Fruit fly (Drosophila melanogaster) whole organism, embryonic: ENCODE measurements around the gene sphe.

Experiments used
- ATbp ChIP-seq: fragments of 200-800 bp; sonication (Bioruptor generic); optimal IDR thresholded peaks from 2 replicates; lab custom pipeline; 2017; ENCODE audit warnings: missing biosample characterization, mild to moderate bottlenecking, missing genetic modification characterization, missing genetic modification reagents
- Awh ChIP-seq: fragments of 200-800 bp; sonication (Bioruptor generic); IDR thresholded peaks from 2 replicates; pipeline ENCODE4, ENCODE4 v1.3.6; 2022; ENCODE audit warnings: missing biosample characterization, missing genetic modification characterization
- B-H1 ChIP-seq: fragments of 200-800 bp; sonication (Bioruptor generic); IDR thresholded peaks from 3 replicates; pipeline ENCODE4 v1.3.6; 2022; ENCODE audit warnings: missing biosample characterization, missing genetic modification characterization
- CG10267 ChIP-seq: fragments of 200-800 bp; sonication (Bioruptor generic); optimal IDR thresholded peaks from 2 replicates; lab custom pipeline; 2018; ENCODE audit warnings: missing biosample characterization, mild to moderate bottlenecking, missing genetic modification characterization, moderate library complexity
- CG10543 ChIP-seq: fragments of 200-800 bp; sonication (Bioruptor generic); optimal IDR thresholded peaks from 3 replicates; lab custom pipeline; 2017; ENCODE audit warnings: missing biosample characterization, mild to moderate bottlenecking, missing genetic modification characterization, moderate library complexity
- CG11504 ChIP-seq: fragments of 200-800 bp; sonication (Bioruptor generic); optimal IDR thresholded peaks from 3 replicates; lab custom pipeline; 2019; ENCODE audit warnings: missing biosample characterization, mild to moderate bottlenecking, missing genetic modification characterization, moderate library complexity
- CG12391 ChIP-seq: fragments of 200-800 bp; sonication (Bioruptor generic); optimal IDR thresholded peaks from 3 replicates; lab custom pipeline; 2018; ENCODE audit warnings: missing biosample characterization, mild to moderate bottlenecking, missing genetic modification characterization, moderate library complexity
- CG12942 ChIP-seq: fragments of 200-800 bp; sonication (Bioruptor generic); optimal IDR thresholded peaks from 3 replicates; lab custom pipeline; 2016; ENCODE audit warnings: missing biosample characterization, missing genetic modification characterization
- CG13287 ChIP-seq: fragments of 200-800 bp; sonication (Bioruptor generic); IDR thresholded peaks from 2 replicates; pipeline ENCODE4 v1.3.6; 2022; ENCODE audit warnings: missing biosample characterization, missing genetic modification characterization; ENCODE audit not compliant: partially characterized antibody
- CG13424 ChIP-seq: fragments of 200-800 bp; sonication (Bioruptor generic); optimal IDR thresholded peaks from 2 replicates; lab custom pipeline; 2019; ENCODE audit warnings: missing biosample characterization, mild to moderate bottlenecking, missing genetic modification characterization, moderate library complexity
- CG1529 ChIP-seq: fragments of 200-800 bp; sonication (Bioruptor generic); optimal IDR thresholded peaks from 3 replicates; lab custom pipeline; 2018; ENCODE audit warnings: missing biosample characterization, missing genetic modification characterization
- CG18262 ChIP-seq: fragments of 200-800 bp; optimal IDR thresholded peaks from 3 replicates; lab custom pipeline; 2019; ENCODE audit warnings: missing biosample characterization, mild to moderate bottlenecking, missing genetic modification characterization, moderate library complexity
- CG2120 ChIP-seq: fragments of 200-800 bp; sonication (Bioruptor generic); optimal IDR thresholded peaks from 3 replicates; lab custom pipeline; 2016; ENCODE audit warnings: missing biosample characterization, missing genetic modification characterization
- CG2202 ChIP-seq: fragments of 200-800 bp; sonication (Bioruptor generic); optimal IDR thresholded peaks from 2 replicates; lab custom pipeline; 2018; ENCODE audit warnings: missing biosample characterization, mild to moderate bottlenecking, missing genetic modification characterization
- CG2712 ChIP-seq: fragments of 200-800 bp; optimal IDR thresholded peaks from 3 replicates; lab custom pipeline; 2019; ENCODE audit warnings: missing biosample characterization, mild to moderate bottlenecking, missing genetic modification characterization, moderate library complexity
- CG31441 ChIP-seq: fragments of 200-800 bp; sonication (Bioruptor generic); IDR thresholded peaks from 2 replicates; pipeline ENCODE4 v1.3.6; 2022; ENCODE audit warnings: missing biosample characterization, missing genetic modification characterization
- CG33557 ChIP-seq: fragments of 200-800 bp; sonication (Bioruptor generic); optimal IDR thresholded peaks from 2 replicates; lab custom pipeline; 2019; ENCODE audit warnings: missing biosample characterization, mild to moderate bottlenecking, missing genetic modification characterization, moderate library complexity
- CG8765 ChIP-seq: fragments of 200-800 bp; sonication (Bioruptor generic); IDR thresholded peaks from 2 replicates; pipeline ENCODE4 v1.3.6; 2022; ENCODE audit warnings: missing biosample characterization, missing genetic modification characterization
- D19A ChIP-seq: fragments of 200-800 bp; optimal IDR thresholded peaks from 3 replicates; lab custom pipeline; 2019; ENCODE audit warnings: missing biosample characterization, mild to moderate bottlenecking, missing genetic modification characterization, moderate library complexity
- Dip2 ChIP-seq: fragments of 200-800 bp; sonication (Bioruptor generic); IDR thresholded peaks from 2 replicates; pipeline ENCODE4 v1.3.6; 2022; ENCODE audit warnings: missing biosample characterization, missing genetic modification characterization
- Elba2 ChIP-seq: fragments of 200-800 bp; sonication (Bioruptor generic); optimal IDR thresholded peaks from 3 replicates; lab custom pipeline; 2016; ENCODE audit warnings: missing biosample characterization, missing genetic modification characterization
- Ets65A ChIP-seq: fragments of 200-800 bp; sonication (Bioruptor generic); peaks from one replicate; lab custom pipeline; 2016; ENCODE audit warnings: missing biosample characterization, missing genetic modification characterization
- H15 ChIP-seq: fragments of 200-800 bp; sonication (Bioruptor generic); IDR thresholded peaks from 3 replicates; pipeline ENCODE4 v1.3.6; 2022; ENCODE audit warnings: missing biosample characterization, missing genetic modification characterization
- HLH54F ChIP-seq: fragments of 200-800 bp; sonication (Bioruptor generic); optimal IDR thresholded peaks from 3 replicates; lab custom pipeline; 2016; ENCODE audit warnings: missing biosample characterization, missing genetic modification characterization
- Hr51 ChIP-seq, 2 experiments: fragments of 200-800 bp; sonication (Bioruptor generic); optimal IDR thresholded peaks; 2 replicates in 1 of 2; 3 replicates in 1 of 2; lab custom pipeline; 2016 to 2018; ENCODE audit warnings: missing biosample characterization in 2 of 2, missing genetic modification characterization in 2 of 2, mild to moderate bottlenecking in 1 of 2, moderate library complexity in 1 of 2
- Med ChIP-seq: fragments of 200-800 bp; sonication (Bioruptor generic); peaks from one replicate; lab custom pipeline; 2016; ENCODE audit warnings: missing biosample characterization, missing genetic modification characterization, mild to moderate bottlenecking, inconsistent platforms, moderate library complexity
- NC2β ChIP-seq: fragments of 200-800 bp; sonication (Bioruptor generic); optimal IDR thresholded peaks from 2 replicates; lab custom pipeline; 2016; ENCODE audit warnings: missing biosample characterization, missing genetic modification characterization
- Oli ChIP-seq: fragments of 200-800 bp; sonication (Bioruptor generic); optimal IDR thresholded peaks from 2 replicates; lab custom pipeline; 2018; ENCODE audit warnings: missing biosample characterization, mild to moderate bottlenecking, missing genetic modification characterization, moderate library complexity
- PHDP ChIP-seq: fragments of 200-800 bp; sonication (Bioruptor generic); optimal IDR thresholded peaks from 3 replicates; lab custom pipeline; 2018; ENCODE audit warnings: missing biosample characterization, mild to moderate bottlenecking, missing genetic modification characterization, moderate library complexity
- Sox102F ChIP-seq: fragments of 200-800 bp; sonication (Bioruptor generic); optimal IDR thresholded peaks from 2 replicates; lab custom pipeline; 2018; ENCODE audit warnings: missing biosample characterization, mild to moderate bottlenecking, missing genetic modification characterization, moderate library complexity
- ato ChIP-seq: fragments of 200-800 bp; sonication (Bioruptor generic); IDR thresholded peaks from 2 replicates; pipeline ENCODE4 v1.3.6; 2022; ENCODE audit warnings: missing biosample characterization, missing genetic modification characterization; ENCODE audit not compliant: partially characterized antibody
- bsh ChIP-seq, 2 experiments: fragments of 200-800 bp; sonication (Bioruptor generic); optimal IDR thresholded peaks; 2 replicates each; lab custom pipeline; 2017 to 2018; ENCODE audit warnings: mild to moderate bottlenecking in 2 of 2, missing biosample characterization in 2 of 2, missing genetic modification characterization in 2 of 2, moderate library complexity in 1 of 2
- cwo ChIP-seq: fragments of 200-800 bp; sonication (Bioruptor generic); optimal IDR thresholded peaks from 3 replicates; lab custom pipeline; 2017; ENCODE audit warnings: missing biosample characterization, missing genetic modification characterization, mild to moderate bottlenecking, moderate library complexity, missing genetic modification reagents
- dpn ChIP-seq, 2 experiments: fragments of 200-800 bp; sonication (Bioruptor generic); optimal IDR thresholded peaks; 3 replicates each; lab custom pipeline; 2016; ENCODE audit warnings: missing biosample characterization in 2 of 2, missing genetic modification characterization in 2 of 2
- en ChIP-seq: fragments of 200-800 bp; sonication (Bioruptor generic); optimal IDR thresholded peaks from 2 replicates; lab custom pipeline; 2016; ENCODE audit warnings: missing biosample characterization, missing genetic modification characterization
- ewg ChIP-seq: fragments of 200-800 bp; sonication (Bioruptor generic); optimal IDR thresholded peaks from 3 replicates; lab custom pipeline; 2017; ENCODE audit warnings: mild to moderate bottlenecking, missing biosample characterization, missing genetic modification reagents, missing genetic modification characterization
- exex ChIP-seq: fragments of 200-800 bp; sonication (Bioruptor generic); optimal IDR thresholded peaks from 4 replicates; lab custom pipeline; 2018; ENCODE audit warnings: missing biosample characterization, mild to moderate bottlenecking, missing genetic modification characterization, moderate library complexity
- ind ChIP-seq: fragments of 200-800 bp; sonication (Bioruptor generic); optimal IDR thresholded peaks from 3 replicates; lab custom pipeline; 2016; ENCODE audit warnings: missing biosample characterization, missing genetic modification characterization
- nmo ChIP-seq: fragments of 200-800 bp; sonication (Bioruptor generic); optimal IDR thresholded peaks from 2 replicates; lab custom pipeline; 2018; ENCODE audit warnings: missing biosample characterization, mild to moderate bottlenecking, missing genetic modification characterization, moderate library complexity
- pan ChIP-seq, 4 experiments: fragments of >200 bp in 3 of 4; fragments of 200-800 bp in 1 of 4; sonication (Bioruptor generic) in 1 of 4; optimal IDR thresholded peaks in 3 of 4; IDR thresholded peaks in 1 of 4; 2 replicates each; pipeline versions ENCODE4 v1.3.6 to Lab custom; 2017 to 2022; ENCODE audit warnings: missing biosample characterization in 2 of 4, missing genetic modification characterization in 2 of 4, mixed read lengths in 1 of 4
- pho ChIP-seq: fragments of 200-800 bp; sonication (Bioruptor generic); optimal IDR thresholded peaks from 2 replicates; lab custom pipeline; 2016; ENCODE audit warnings: missing biosample characterization, missing genetic modification characterization
- sc ChIP-seq, 3 experiments: fragments of >200 bp in 2 of 3; fragments of 200-800 bp in 1 of 3; sonication (Bioruptor generic) in 1 of 3; optimal IDR thresholded peaks; 2 replicates in 2 of 3; 3 replicates in 1 of 3; lab custom pipeline; 2017; ENCODE audit warnings: mild to moderate bottlenecking in 1 of 3, missing biosample characterization in 1 of 3, missing genetic modification characterization in 1 of 3, missing genetic modification reagents in 1 of 3
- sd ChIP-seq: fragments of 200-800 bp; sonication (Bioruptor generic); optimal IDR thresholded peaks from 3 replicates; lab custom pipeline; 2018; ENCODE audit warnings: missing biosample characterization, mild to moderate bottlenecking, missing genetic modification characterization, moderate library complexity
- shn ChIP-seq: fragments of 200-800 bp; sonication (Bioruptor generic); optimal IDR thresholded peaks from 3 replicates; lab custom pipeline; 2016; ENCODE audit warnings: missing biosample characterization, missing genetic modification characterization
- wor ChIP-seq: fragments of 200-800 bp; sonication (Bioruptor generic); IDR thresholded peaks from 2 replicates; pipeline ENCODE4 v1.3.6; 2022; ENCODE audit warnings: missing biosample characterization, missing genetic modification characterization
- yki ChIP-seq: fragments of >200 bp; optimal IDR thresholded peaks from 3 replicates; lab custom pipeline; 2018

sphe gene

dm6 chrX:16670691-16671481 lies 30.9 kb downstream of the sphe start (continued):
- TF ChIP-seq dpn (GFP tag; optimal IDR thresholded peaks at IDR 0.05; lab: Kevin White, UChicago) (peak in 1 of 2 experiments; percentile 48), D19A (no peak), ewg (GFP tag; lab: Kevin White, UChicago) (peak; percentile 21), bsh (GFP tag; optimal IDR thresholded peaks at IDR 0.05; lab: Kevin White, UChicago) (peak in 1 of 2 experiments; percentile 20), Sox102F (GFP tag; lab: Kevin White, UChicago) (peak; percentile 47), ato (GFP tag; lab: Robert Waterston, UW) (no peak), shn (GFP tag; lab: Kevin White, UChicago) (peak; percentile 3), CG2120 (GFP tag; lab: Kevin White, UChicago) (peak; percentile 72), nmo (GFP tag; lab: Kevin White, UChicago) (peak; percentile 26), CG10543 (GFP tag; lab: Kevin White, UChicago) (no peak), NC2β (GFP tag; lab: Kevin White, UChicago) (no peak), CG2712 (tag; lab: Kevin White, UChicago) (peak; percentile 3), cwo (GFP tag; lab: Kevin White, UChicago) (peak; percentile 16), Dip2 (GFP tag; lab: Robert Waterston, UW) (no peak), CG13424 (peak; percentile 26), sd (tag; lab: Kevin White, UChicago) (peak; percentile 4), ATbp (GFP tag; lab: Kevin White, UChicago) (peak; percentile 7), HLH54F (GFP tag; lab: Kevin White, UChicago) (no peak), yki (lab: Kevin White, UChicago) (no peak), pan (optimal IDR thresholded peaks at IDR 0.05; lab: Kevin White, UChicago) (no peak), pan (GFP tag; optimal IDR thresholded peaks at IDR 0.05 in 1 of 2, IDR thresholded peaks at IDR 0.05 in 1 of 2) (peak in 1 of 2 experiments; percentile 39), PHDP (tag; lab: Kevin White, UChicago) (peak; percentile 41), H15 (GFP tag; lab: Robert Waterston, UW) (no peak)

- TF ChIP-seq Awh (no peak), wor (GFP tag; lab: Robert Waterston, UW) (no peak), CG33557 (GFP tag; lab: Kevin White, UChicago) (no peak), Ets65A (GFP tag; lab: Kevin White, UChicago) (peak; percentile 9), CG10267 (no peak), Oli (tag; lab: Kevin White, UChicago) (peak; percentile 29), sc (optimal IDR thresholded peaks at IDR 0.05; lab: Kevin White, UChicago) (no peak), sc (GFP tag; optimal IDR thresholded peaks at IDR 0.05; lab: Kevin White, UChicago) (no peak), Hr51 (GFP tag; optimal IDR thresholded peaks at IDR 0.05; lab: Kevin White, UChicago) (peak in 1 of 2 experiments; percentile 44), Med (GFP tag; lab: Kevin White, UChicago) (no peak), CG18262 (peak; percentile 37), CG8765 (GFP tag; lab: Robert Waterston, UW) (no peak), CG2202 (no peak), CG11504 (tag; lab: Kevin White, UChicago) (peak; percentile 43), exex (tag; lab: Kevin White, UChicago) (no peak), en (GFP tag; lab: Kevin White, UChicago) (no peak), B-H1 (GFP tag; lab: Robert Waterston, UW) (no peak), CG12942 (GFP tag; lab: Kevin White, UChicago) (no peak), bsh (GFP tag; optimal IDR thresholded peaks at IDR 0.05; lab: Kevin White, UChicago) (peak in 1 of 2 experiments; percentile 5), CG31441 (GFP tag; lab: Robert Waterston, UW) (peak; percentile 21; the same call in 1 of the 2 replicates), Sox102F (GFP tag; lab: Kevin White, UChicago) (peak; percentile 19), Elba2 (GFP tag; lab: Kevin White, UChicago) (no peak), ind (GFP tag; lab: Kevin White, UChicago) (no peak), CG1529 (GFP tag; lab: Kevin White, UChicago) (no peak), pho (GFP tag; lab: Kevin White, UChicago) (no peak), CG12391 (peak; percentile 28), CG13287 (GFP tag; lab: Robert Waterston, UW) (no peak)
Observed at dm6 chrX:16670262-16670661, 31.5 kb downstream of the sphe start.
